Fruit fly (Drosophila melanogaster) Kc167 (cell line): ENCODE results near the gene CG7606.

Experiments used
- Myc ChIP-seq: fragments of >200 bp; optimal IDR thresholded peaks from 2 replicates; lab custom pipeline; 2017; ENCODE audit warnings: missing external identifiers
- Sin3A ChIP-seq: fragments of >200 bp; optimal IDR thresholded peaks from 2 replicates; lab custom pipeline; 2018; ENCODE audit warnings: missing external identifiers
- h ChIP-seq: fragments of >200 bp; optimal IDR thresholded peaks from 3 replicates; lab custom pipeline; 2018; ENCODE audit warnings: missing external identifiers
- insv ChIP-seq: fragments of >200 bp; optimal IDR thresholded peaks from 3 replicates; lab custom pipeline; 2018; ENCODE audit warnings: missing external identifiers
- psq ChIP-seq: fragments of >200 bp; optimal IDR thresholded peaks from 2 replicates; lab custom pipeline; 2017; ENCODE audit warnings: missing external identifiers
- ttk ChIP-seq: sonication (Bioruptor generic); optimal IDR thresholded peaks from 2 replicates; lab custom pipeline; 2017; ENCODE audit warnings: missing external identifiers

CG7606 gene

dm6 chr3R:17596236-17596635 lies at the start of gene CG7606:
Gene CG7606 (plus strand): TSS chr3R:17596536.
- TF ChIP-seq ttk (lab: Kevin White, UChicago) (no peak), h (lab: Kevin White, UChicago) (no peak), Myc (no peak), psq (lab: Kevin White, UChicago) (no peak), insv (lab: Kevin White, UChicago) (no peak), Sin3A (lab: Kevin White, UChicago) (no peak)

DNA sequence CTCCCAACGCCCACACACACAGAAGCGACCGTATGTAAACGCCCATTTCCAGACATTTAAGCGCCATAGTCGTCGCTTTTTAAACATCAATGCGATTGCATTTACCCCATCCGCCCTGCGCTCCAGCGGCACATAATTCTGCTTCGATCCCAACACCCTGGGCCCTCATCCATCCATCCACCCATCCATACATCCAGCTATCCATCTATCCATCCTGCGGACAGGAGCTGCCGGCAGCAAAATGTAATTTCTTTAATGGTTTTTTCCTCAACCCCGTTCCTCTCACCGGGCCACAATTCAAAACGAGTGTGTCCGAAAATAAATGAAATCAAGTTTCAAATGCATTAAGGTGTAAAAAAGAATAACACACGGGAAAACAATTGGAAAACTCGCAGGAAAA lies 46.4 kb upstream of the CG7606 start:
- TF ChIP-seq insv (lab: Kevin White, UChicago): no peak
- no peak for TF ChIP-seq Myc
- no peak for TF ChIP-seq h (lab: Kevin White, UChicago)
- TF ChIP-seq ttk (lab: Kevin White, UChicago): no peak
- TF ChIP-seq Sin3A (lab: Kevin White, UChicago): no peak
- no peak for TF ChIP-seq psq (lab: Kevin White, UChicago)

DNA sequence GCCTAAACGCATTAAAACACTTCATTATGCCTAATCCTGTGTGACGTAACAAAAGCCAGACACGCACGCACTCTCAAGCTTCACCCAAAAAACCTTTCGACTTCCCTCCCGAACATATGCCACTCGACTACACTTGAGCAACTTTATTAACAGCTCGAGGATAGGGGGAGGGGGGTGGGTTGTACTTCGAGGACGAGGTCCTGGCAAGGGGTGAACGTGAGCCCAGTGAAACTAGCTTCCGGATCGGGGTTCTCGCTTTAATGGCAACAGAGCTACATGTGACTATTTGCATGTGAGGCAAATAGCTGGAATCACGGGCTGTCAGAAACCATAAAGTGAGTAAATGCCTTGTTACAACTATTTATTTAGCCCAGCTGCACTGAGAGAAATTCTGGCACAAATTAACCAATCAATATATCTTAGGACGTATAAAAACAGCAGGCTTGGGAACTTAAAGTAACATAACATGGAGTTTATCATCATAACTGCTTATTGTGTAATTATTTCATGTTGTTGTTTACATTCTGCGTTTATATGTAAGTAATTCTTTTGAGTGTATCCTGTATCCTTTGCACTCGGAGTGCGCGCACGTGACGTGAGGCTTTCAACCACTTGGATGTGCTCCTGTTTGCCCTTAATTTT lies 45.4 kb upstream of the CG7606 start:
- TF ChIP-seq psq (lab: Kevin White, UChicago) (no peak), Sin3A (lab: Kevin White, UChicago) (no peak), insv (lab: Kevin White, UChicago) (no peak), ttk (lab: Kevin White, UChicago) (no peak), Myc (no peak), h (lab: Kevin White, UChicago) (no peak)

dm6 chr3R:17557487-17557886 lies 38.8 kb upstream of the CG7606 start:
- TF ChIP-seq Myc (no peak), psq (lab: Kevin White, UChicago) (no peak), Sin3A (lab: Kevin White, UChicago) (no peak), ttk (lab: Kevin White, UChicago) (no peak), h (lab: Kevin White, UChicago) (no peak), insv (lab: Kevin White, UChicago) (no peak)

- TF ChIP-seq h (lab: Kevin White, UChicago) (no peak), psq (lab: Kevin White, UChicago) (no peak), insv (lab: Kevin White, UChicago) (no peak), Myc (no peak), ttk (lab: Kevin White, UChicago) (no peak), Sin3A (lab: Kevin White, UChicago) (no peak)
Observed at dm6 chr3R:17558630-17559029, 37.7 kb upstream of the CG7606 start, which contains the start of gene Hmx. Gene Hmx (plus strand): TSS chr3R:17558930.

DNA sequence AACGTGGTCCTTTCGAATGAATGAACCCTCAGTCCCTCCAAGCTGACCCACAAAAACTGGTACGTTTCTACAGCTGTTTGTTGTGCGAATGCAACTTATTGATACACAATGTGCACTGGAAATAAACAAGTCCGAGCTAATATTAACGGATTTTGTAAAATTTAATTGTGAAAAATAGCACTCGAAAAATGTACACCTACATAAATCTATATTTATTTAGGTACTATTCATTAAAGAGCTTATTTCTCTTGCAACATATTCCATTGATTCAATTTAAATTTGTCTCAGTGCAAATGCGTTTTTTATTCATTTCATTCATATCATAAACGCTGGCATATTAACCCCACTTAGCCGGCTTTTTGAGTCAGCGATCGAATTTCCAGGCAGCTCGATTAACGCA lies 35.2 kb upstream of the CG7606 start:
- TF ChIP-seq insv (lab: Kevin White, UChicago): no peak
- no peak for TF ChIP-seq ttk (lab: Kevin White, UChicago)
- TF ChIP-seq Myc: no peak
- TF ChIP-seq psq (lab: Kevin White, UChicago): no peak
- no peak for TF ChIP-seq Sin3A (lab: Kevin White, UChicago)
- TF ChIP-seq h (lab: Kevin White, UChicago): no peak

dm6 chr3R:17564837-17565236 lies 31.5 kb upstream of the CG7606 start:
- TF ChIP-seq ttk (lab: Kevin White, UChicago) (no peak), Myc (no peak), psq (lab: Kevin White, UChicago) (no peak), insv (lab: Kevin White, UChicago) (no peak), h (lab: Kevin White, UChicago) (no peak), Sin3A (lab: Kevin White, UChicago) (no peak)

- TF ChIP-seq insv (lab: Kevin White, UChicago) (no peak), Myc (no peak), psq (lab: Kevin White, UChicago) (no peak)
Observed at dm6 chr3R:17566619-17567489, 29.5 kb upstream of the CG7606 start.

DNA sequence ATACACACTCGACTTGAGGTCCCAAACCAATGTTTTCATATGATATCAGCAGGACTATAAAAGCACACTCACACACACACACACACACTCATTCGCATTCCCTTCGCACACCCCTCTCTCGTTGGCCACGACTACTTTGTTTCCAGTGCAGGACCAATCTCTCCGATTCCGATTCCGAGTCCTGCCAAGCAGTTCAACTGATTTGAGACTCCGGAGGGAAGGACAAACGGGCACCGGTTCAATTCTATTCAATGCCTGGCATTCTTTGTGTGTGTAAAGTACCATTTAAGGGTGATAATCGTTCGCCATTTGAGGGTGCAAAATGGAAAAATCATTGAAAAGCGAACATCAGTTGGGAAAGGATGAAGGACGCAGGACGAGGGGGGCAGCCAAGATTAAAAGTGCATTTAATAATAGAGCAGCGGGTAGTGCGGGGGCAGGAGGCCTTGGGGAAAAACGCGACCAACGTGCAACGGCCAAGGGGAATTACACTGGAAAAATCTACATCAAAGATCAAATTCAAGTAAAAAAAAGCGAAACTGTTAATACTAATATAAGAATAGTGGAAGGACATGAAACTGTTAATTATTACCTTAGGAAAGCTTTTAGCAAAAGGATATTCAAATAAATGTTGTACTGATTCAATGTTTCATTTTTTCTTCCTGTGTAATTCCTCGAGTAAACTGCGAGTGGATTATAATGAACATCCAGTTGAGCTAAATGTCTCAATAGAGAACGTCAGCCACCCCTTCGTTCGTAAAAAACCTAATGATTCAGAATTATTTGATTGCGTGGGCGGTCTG lies 12.5 kb upstream of the CG7606 start:
- no peak for TF ChIP-seq ttk (lab: Kevin White, UChicago)
- TF ChIP-seq h (lab: Kevin White, UChicago): no peak
- no peak for TF ChIP-seq psq (lab: Kevin White, UChicago)
- TF ChIP-seq insv (lab: Kevin White, UChicago): no peak
- TF ChIP-seq Myc: no peak
- TF ChIP-seq Sin3A (lab: Kevin White, UChicago): no peak

DNA sequence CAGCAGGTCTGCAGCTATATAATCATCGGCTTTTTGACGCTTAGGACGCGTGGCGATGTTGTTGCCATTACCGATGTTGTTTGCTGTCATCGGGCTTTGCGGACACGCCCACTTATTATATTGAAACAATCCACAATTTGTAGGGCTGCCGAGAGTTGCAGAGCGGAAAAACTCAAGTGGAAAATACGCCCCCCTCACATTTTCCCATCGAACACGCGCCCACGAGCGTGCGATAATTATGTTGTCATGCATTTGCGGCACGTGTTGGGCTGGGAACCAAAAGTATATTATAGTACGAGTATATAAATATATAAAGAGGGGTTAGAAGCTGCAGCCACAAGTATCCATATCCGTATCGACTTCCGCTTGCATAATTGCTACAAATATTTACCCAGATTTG lies 7.5 kb upstream of the CG7606 start:
- TF ChIP-seq ttk (lab: Kevin White, UChicago): no peak
- no peak for TF ChIP-seq h (lab: Kevin White, UChicago)
- TF ChIP-seq Sin3A (lab: Kevin White, UChicago): no peak
- TF ChIP-seq insv (lab: Kevin White, UChicago): no peak
- TF ChIP-seq psq (lab: Kevin White, UChicago): no peak
- TF ChIP-seq Myc: no peak

- TF ChIP-seq Sin3A (lab: Kevin White, UChicago) (no peak), ttk (lab: Kevin White, UChicago) (no peak), h (lab: Kevin White, UChicago) (no peak), insv (lab: Kevin White, UChicago) (no peak), Myc (no peak), psq (lab: Kevin White, UChicago) (no peak)
Observed at dm6 chr3R:17591831-17592230, 4.5 kb upstream of the CG7606 start.
